Fruit fly (Drosophila melanogaster) whole organism, prepupa: ENCODE data around the gene CG13676.
A peak's percentile ranks its signal among the peaks of the same experiment; 100 is the strongest.

Experiments
- Blimp-1 ChIP-seq: fragments of 200-800 bp; sonication (Bioruptor generic); optimal IDR thresholded peaks from 3 replicates; lab custom pipeline; 2017; ENCODE audit warnings: missing biosample characterization, missing genetic modification characterization, mild to moderate bottlenecking, moderate library complexity, missing genetic modification reagents
- CG10669 ChIP-seq: fragments of 200-800 bp; sonication (Bioruptor generic); optimal IDR thresholded peaks from 3 replicates; lab custom pipeline; 2018; ENCODE audit warnings: missing biosample characterization, mild to moderate bottlenecking, missing genetic modification characterization, moderate library complexity
- CG11294 ChIP-seq: fragments of 200-800 bp; sonication (Bioruptor generic); IDR thresholded peaks from 2 replicates; pipeline ENCODE4 v1.3.6; 2022; ENCODE audit warnings: missing biosample characterization, missing genetic modification characterization
- CG11762 ChIP-seq: fragments of 200-800 bp; sonication (Bioruptor generic); optimal IDR thresholded peaks from 3 replicates; lab custom pipeline; 2016; ENCODE audit warnings: missing biosample characterization, missing genetic modification characterization; ENCODE audit not compliant: insufficient read depth
- CG11902 ChIP-seq: fragments of 200-800 bp; sonication (Bioruptor generic); optimal IDR thresholded peaks from 3 replicates; lab custom pipeline; 2016; ENCODE audit warnings: missing biosample characterization, missing genetic modification characterization
- CG15336 ChIP-seq: fragments of 200-800 bp; sonication (Bioruptor generic); IDR thresholded peaks from 2 replicates; pipeline ENCODE4 v1.3.6; 2022; ENCODE audit warnings: missing biosample characterization, missing genetic modification characterization
- CG1621 ChIP-seq: fragments of 200-800 bp; sonication (Bioruptor generic); optimal IDR thresholded peaks from 3 replicates; lab custom pipeline; 2018; ENCODE audit warnings: missing biosample characterization, mild to moderate bottlenecking, missing genetic modification characterization
- CG3032 ChIP-seq: fragments of 200-800 bp; optimal IDR thresholded peaks from 2 replicates; lab custom pipeline; 2019; ENCODE audit warnings: missing biosample characterization, mild to moderate bottlenecking, missing genetic modification characterization, moderate library complexity
- CG31627 ChIP-seq: fragments of 200-800 bp; sonication (Bioruptor generic); optimal IDR thresholded peaks from 3 replicates; lab custom pipeline; 2016; ENCODE audit warnings: missing biosample characterization, missing genetic modification characterization
- CG32006 ChIP-seq: fragments of 200-800 bp; sonication (Bioruptor generic); optimal IDR thresholded peaks from 3 replicates; lab custom pipeline; 2017; ENCODE audit warnings: missing biosample characterization, mild to moderate bottlenecking, missing genetic modification characterization
- CG34406 ChIP-seq: fragments of 200-800 bp; sonication (Bioruptor generic); optimal IDR thresholded peaks from 3 replicates; lab custom pipeline; 2016; ENCODE audit warnings: missing biosample characterization, missing genetic modification characterization
- CG4318 ChIP-seq: fragments of 200-800 bp; sonication (Bioruptor generic); optimal IDR thresholded peaks from 3 replicates; lab custom pipeline; 2017; ENCODE audit warnings: missing biosample characterization, mild to moderate bottlenecking, missing genetic modification characterization
- CG6163 ChIP-seq: fragments of 200-800 bp; sonication (Bioruptor generic); IDR thresholded peaks from 3 replicates; pipeline ENCODE4 v1.3.6; 2022; ENCODE audit warnings: missing biosample characterization, missing genetic modification characterization
- CG6854 ChIP-seq: fragments of 200-800 bp; sonication (Bioruptor generic); optimal IDR thresholded peaks from 2 replicates; lab custom pipeline; 2017; ENCODE audit warnings: missing biosample characterization, mild to moderate bottlenecking, missing genetic modification characterization
- CG8119 ChIP-seq: fragments of 200-800 bp; sonication (Bioruptor generic); IDR thresholded peaks from 3 replicates; pipeline ENCODE4 v1.3.6; 2022; ENCODE audit warnings: missing biosample characterization, missing genetic modification characterization
- CG8632 ChIP-seq: fragments of 200-800 bp; sonication (Bioruptor generic); optimal IDR thresholded peaks from 3 replicates; lab custom pipeline; 2016; ENCODE audit warnings: missing biosample characterization, missing genetic modification characterization
- Eip75B ChIP-seq: fragments of 200-800 bp; sonication (Bioruptor generic); optimal IDR thresholded peaks from 3 replicates; lab custom pipeline; 2016; ENCODE audit warnings: missing biosample characterization, missing genetic modification characterization
- Eip78C ChIP-seq: fragments of 200-800 bp; sonication (Bioruptor generic); peaks from one replicate; lab custom pipeline; 2016; ENCODE audit warnings: missing biosample characterization, missing genetic modification characterization
- Eip93F ChIP-seq: fragments of 200-800 bp; sonication (Bioruptor generic); optimal IDR thresholded peaks from 2 replicates; lab custom pipeline; 2016; ENCODE audit warnings: missing biosample characterization, mild to moderate bottlenecking, missing genetic modification characterization
- Ets21C ChIP-seq: fragments of 200-800 bp; sonication (Bioruptor generic); optimal IDR thresholded peaks from 3 replicates; lab custom pipeline; 2016; ENCODE audit warnings: missing biosample characterization, missing genetic modification characterization
- Hr38 ChIP-seq: sonication (Bioruptor generic); optimal IDR thresholded peaks from 2 replicates; lab custom pipeline; 2016; ENCODE audit warnings: missing biosample characterization, missing genetic modification characterization
- Hr39 ChIP-seq: fragments of 200-800 bp; sonication (Bioruptor generic); optimal IDR thresholded peaks from 2 replicates; lab custom pipeline; 2016; ENCODE audit warnings: missing biosample characterization, missing genetic modification characterization
- Hr4 ChIP-seq: fragments of 200-800 bp; sonication (Bioruptor generic); optimal IDR thresholded peaks from 3 replicates; lab custom pipeline; 2016; ENCODE audit warnings: missing biosample characterization, missing genetic modification characterization
- Lpt ChIP-seq: fragments of 200-800 bp; sonication (Bioruptor generic); optimal IDR thresholded peaks from 3 replicates; lab custom pipeline; 2016; ENCODE audit warnings: missing biosample characterization, missing genetic modification characterization
- Met ChIP-seq: fragments of 200-800 bp; sonication (Bioruptor generic); optimal IDR thresholded peaks from 3 replicates; lab custom pipeline; 2016; ENCODE audit warnings: missing biosample characterization, missing genetic modification characterization
- OdsH ChIP-seq: fragments of 200-800 bp; sonication (Bioruptor generic); optimal IDR thresholded peaks from 3 replicates; lab custom pipeline; 2016; ENCODE audit warnings: missing biosample characterization, missing genetic modification characterization
- Smox ChIP-seq: fragments of 200-800 bp; sonication (Bioruptor generic); optimal IDR thresholded peaks from 3 replicates; lab custom pipeline; 2016; ENCODE audit warnings: missing biosample characterization, missing genetic modification characterization
- Sox102F ChIP-seq: fragments of 200-800 bp; sonication (Bioruptor generic); optimal IDR thresholded peaks from 2 replicates; lab custom pipeline; 2016; ENCODE audit warnings: missing biosample characterization, mild to moderate bottlenecking, missing genetic modification characterization
- Sox14 ChIP-seq: fragments of 200-800 bp; sonication (Bioruptor generic); optimal IDR thresholded peaks from 3 replicates; lab custom pipeline; 2016; ENCODE audit warnings: missing biosample characterization, missing genetic modification characterization
- Sox15 ChIP-seq: fragments of 200-800 bp; sonication (Bioruptor generic); optimal IDR thresholded peaks from 3 replicates; lab custom pipeline; 2016; ENCODE audit warnings: missing biosample characterization, missing genetic modification characterization
- acj6 ChIP-seq: fragments of 200-800 bp; sonication (Bioruptor generic); optimal IDR thresholded peaks from 3 replicates; lab custom pipeline; 2016; ENCODE audit warnings: missing biosample characterization, missing genetic modification characterization
- cyc ChIP-seq: fragments of 200-800 bp; sonication (Bioruptor generic); optimal IDR thresholded peaks from 3 replicates; lab custom pipeline; 2016; ENCODE audit warnings: missing biosample characterization, missing genetic modification characterization
- dac ChIP-seq: fragments of 200-800 bp; sonication (Bioruptor generic); optimal IDR thresholded peaks from 2 replicates; lab custom pipeline; 2017; ENCODE audit warnings: missing biosample characterization, mild to moderate bottlenecking, missing genetic modification characterization
- eg ChIP-seq: fragments of 200-800 bp; sonication (Bioruptor generic); IDR thresholded peaks from 3 replicates; pipeline ENCODE4 v1.3.6; 2022; ENCODE audit warnings: missing biosample characterization, missing genetic modification characterization
- esn ChIP-seq: fragments of 200-800 bp; sonication (Bioruptor generic); optimal IDR thresholded peaks from 2 replicates; lab custom pipeline; 2016; ENCODE audit warnings: missing biosample characterization, mild to moderate bottlenecking, missing genetic modification characterization, moderate library complexity
- fd59A ChIP-seq: fragments of 200-800 bp; sonication (Bioruptor generic); optimal IDR thresholded peaks from 2 replicates; lab custom pipeline; 2017; ENCODE audit warnings: missing biosample characterization, mild to moderate bottlenecking, missing genetic modification characterization, missing genetic modification reagents
- fd85E ChIP-seq: fragments of 200-800 bp; sonication (Bioruptor generic); optimal IDR thresholded peaks from 3 replicates; lab custom pipeline; 2016; ENCODE audit warnings: missing biosample characterization, missing genetic modification characterization
- fkh ChIP-seq: fragments of 200-800 bp; sonication (Bioruptor generic); optimal IDR thresholded peaks from 3 replicates; lab custom pipeline; 2017; ENCODE audit warnings: missing biosample characterization, mild to moderate bottlenecking, missing genetic modification characterization, moderate library complexity
- net ChIP-seq: fragments of 200-800 bp; sonication (Bioruptor generic); optimal IDR thresholded peaks from 3 replicates; lab custom pipeline; 2016; ENCODE audit warnings: missing biosample characterization, missing genetic modification characterization
- pdm3 ChIP-seq: fragments of 200-800 bp; sonication (Bioruptor generic); optimal IDR thresholded peaks from 3 replicates; lab custom pipeline; 2016; ENCODE audit warnings: missing biosample characterization, missing genetic modification characterization
- salr ChIP-seq, 2 experiments: fragments of 200-800 bp; sonication (Bioruptor generic); optimal IDR thresholded peaks; 3 replicates each; lab custom pipeline; 2016 to 2018; ENCODE audit warnings: missing biosample characterization in 2 of 2, missing genetic modification characterization in 2 of 2, mild to moderate bottlenecking in 1 of 2
- ss ChIP-seq, 2 experiments: fragments of 200-800 bp; sonication (Bioruptor generic); optimal IDR thresholded peaks; 2 replicates in 1 of 2; 3 replicates in 1 of 2; lab custom pipeline; 2017 to 2018; ENCODE audit warnings: mild to moderate bottlenecking in 2 of 2, missing biosample characterization in 2 of 2, missing genetic modification characterization in 2 of 2, moderate library complexity in 1 of 2
- svp ChIP-seq: fragments of 200-800 bp; sonication (Bioruptor generic); peaks from one replicate; lab custom pipeline; 2016; ENCODE audit warnings: missing biosample characterization, missing genetic modification characterization
- vri ChIP-seq: fragments of 200-800 bp; sonication (Bioruptor generic); optimal IDR thresholded peaks from 3 replicates; lab custom pipeline; 2016; ENCODE audit warnings: missing biosample characterization, mild to moderate bottlenecking, missing genetic modification characterization

Gene CG13676

DNA sequence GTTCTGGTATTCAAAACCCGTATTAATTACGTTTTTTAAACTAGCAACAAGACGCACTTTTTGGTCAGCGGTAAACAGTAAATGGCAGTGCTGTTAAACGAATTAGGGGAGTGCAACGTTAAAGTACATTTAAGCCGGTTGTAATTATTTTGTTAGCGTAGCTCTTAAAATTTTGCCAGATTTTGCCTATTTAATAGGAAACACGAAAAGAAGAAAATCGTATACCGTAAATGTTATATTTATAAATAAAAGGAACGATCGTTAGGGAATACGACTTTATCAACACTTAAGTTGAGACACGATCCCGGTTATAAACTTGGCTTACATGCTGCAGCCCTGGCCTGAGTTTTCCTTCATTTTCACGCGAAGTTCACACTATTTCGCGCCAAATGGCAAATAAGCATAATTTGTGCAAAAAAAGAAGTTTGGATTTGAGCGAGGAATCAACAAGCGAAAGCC is 14.1 kb downstream of the CG13676 start, which contains the start of the genes Setx and mus301 (continued):
- TF ChIP-seq Eip75B (GFP tag; lab: Kevin White, UChicago) (no peak), CG34406 (peak; percentile 64)

DNA sequence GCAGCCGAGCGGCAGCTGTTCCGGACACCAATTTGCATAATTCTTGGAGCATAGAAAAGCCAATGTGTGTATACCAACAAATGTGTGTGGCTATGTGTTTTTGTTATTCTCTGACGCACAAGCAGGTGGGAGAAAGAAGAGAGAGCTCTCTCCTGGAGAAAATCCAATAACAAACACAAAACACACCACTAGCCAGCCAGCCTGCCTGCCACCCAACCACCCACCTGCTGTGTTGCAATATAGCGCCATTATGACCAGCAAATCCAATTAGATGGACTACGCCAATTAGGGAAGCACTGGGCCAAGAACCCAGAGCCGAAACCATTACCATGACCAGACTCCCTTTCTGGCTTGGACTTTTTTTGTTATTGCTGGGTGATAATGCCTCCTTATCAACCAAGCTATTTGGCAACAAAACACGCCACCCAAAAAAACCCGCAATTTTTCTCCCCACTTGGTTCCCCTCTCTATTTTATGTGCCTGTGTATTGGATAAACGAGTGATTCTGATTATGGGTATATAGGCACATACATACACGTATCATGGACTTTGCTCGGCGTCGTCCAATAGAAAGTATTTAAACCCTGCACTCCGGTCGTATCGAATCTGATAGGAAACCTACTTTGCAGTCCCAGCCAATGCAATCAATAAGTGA is 23.1 kb downstream of the CG13676 start:
- no peak for TF ChIP-seq CG4318
- TF ChIP-seq ss (GFP tag; optimal IDR thresholded peaks at IDR 0.05; lab: Kevin White, UChicago): no peak
- TF ChIP-seq Sox102F (GFP tag; lab: Kevin White, UChicago): no peak
- no peak for TF ChIP-seq CG11294 (GFP tag; lab: Robert Waterston, UW)
- 0 out of 3 replicates have a peak, but pooled peaks have one; percentile 20 for TF ChIP-seq CG8119 (GFP tag; lab: Robert Waterston, UW)
- TF ChIP-seq Ets21C: no peak
- TF ChIP-seq CG11902 (GFP tag; lab: Kevin White, UChicago): no peak
- TF ChIP-seq Eip93F (GFP tag; lab: Kevin White, UChicago): no peak
- TF ChIP-seq CG3032 (tag; lab: Kevin White, UChicago): no peak
- TF ChIP-seq Smox (GFP tag; lab: Kevin White, UChicago): no peak
- no peak for TF ChIP-seq Sox14 (GFP tag; lab: Kevin White, UChicago)
- TF ChIP-seq Sox15 (GFP tag; lab: Kevin White, UChicago): no peak
- no peak for TF ChIP-seq CG32006 (GFP tag; lab: Kevin White, UChicago)
- TF ChIP-seq vri (GFP tag; lab: Kevin White, UChicago): peak; percentile 77
- TF ChIP-seq Eip78C (GFP tag; lab: Kevin White, UChicago): peak; percentile 49
- TF ChIP-seq CG15336 (GFP tag; lab: Robert Waterston, UW): 0 out of 2 replicates have a peak, but pooled peaks have one; percentile 10

DNA sequence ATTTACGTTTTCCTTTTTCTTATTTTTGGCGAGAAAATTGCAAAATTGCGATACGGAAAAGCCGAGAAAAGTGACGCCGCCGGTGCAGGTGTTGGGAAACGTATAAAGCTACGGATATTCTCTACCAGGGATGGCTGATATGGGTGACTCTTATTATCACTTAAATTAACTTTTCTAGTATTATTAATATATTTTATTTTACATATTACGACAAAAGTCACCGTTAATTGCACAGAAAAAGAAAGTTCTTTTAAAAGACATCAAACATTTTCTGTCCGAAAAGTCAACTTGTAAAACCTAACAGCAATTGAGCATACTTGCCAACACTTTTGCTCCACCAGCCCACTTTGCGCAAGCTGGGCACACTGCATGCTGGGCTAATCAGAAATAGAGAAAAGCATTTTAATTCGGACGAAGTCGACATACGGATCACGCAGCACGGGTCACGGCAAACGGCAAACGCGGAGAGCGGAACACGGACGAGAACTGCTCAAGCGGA is 23.9 kb downstream of the CG13676 start, which contains the start of the genes Cds and Uba2:
TSS of gene Cds (plus strand) at position 51 of the 499 bp plus-strand sequence.
TSS of gene Uba2 (minus strand) at position 107 of the 499 bp plus-strand sequence.
- TF ChIP-seq Lpt: peak; percentile 79
- peak; percentile 86 for TF ChIP-seq cyc (GFP tag; lab: Kevin White, UChicago)
- TF ChIP-seq CG8119 (GFP tag; lab: Robert Waterston, UW): peak; percentile 83; the same call in 2 of the 3 replicates
- TF ChIP-seq salr (GFP tag; optimal IDR thresholded peaks at IDR 0.05; lab: Kevin White, UChicago): peak; percentile 67 to 82
- TF ChIP-seq Met (GFP tag; lab: Kevin White, UChicago): no peak
- no peak for TF ChIP-seq Hr38 (GFP tag; lab: Kevin White, UChicago)
- peak; percentile 78 for TF ChIP-seq Ets21C
- TF ChIP-seq fd85E (GFP tag; lab: Kevin White, UChicago): peak; percentile 74
- peak; percentile 84 for TF ChIP-seq Hr39 (GFP tag; lab: Kevin White, UChicago)
- TF ChIP-seq net (GFP tag; lab: Kevin White, UChicago): peak; percentile 85
- peak; percentile 90 for TF ChIP-seq CG32006 (GFP tag; lab: Kevin White, UChicago)
- peak; percentile 92 for TF ChIP-seq acj6 (GFP tag; lab: Kevin White, UChicago)
- peak; percentile 85 for TF ChIP-seq CG1621
- peak; percentile 93 for TF ChIP-seq OdsH
- no peak for TF ChIP-seq CG10669
- TF ChIP-seq CG8632 (GFP tag; lab: Kevin White, UChicago): peak; percentile 86
- peak; percentile 86 for TF ChIP-seq CG6163
- TF ChIP-seq eg: peak; percentile 92
- TF ChIP-seq Eip75B (GFP tag; lab: Kevin White, UChicago): peak; percentile 82
- peak; percentile 76 for TF ChIP-seq Sox14 (GFP tag; lab: Kevin White, UChicago)
- peak; percentile 88 for TF ChIP-seq esn (GFP tag; lab: Kevin White, UChicago)
- TF ChIP-seq Smox (GFP tag; lab: Kevin White, UChicago): no peak
- TF ChIP-seq Sox15 (GFP tag; lab: Kevin White, UChicago): peak; percentile 86
- TF ChIP-seq fd59A (GFP tag; lab: Kevin White, UChicago): peak; percentile 35
- TF ChIP-seq fkh (GFP tag; lab: Kevin White, UChicago): no peak
- peak; percentile 81 for TF ChIP-seq dac
- TF ChIP-seq CG11762 (GFP tag; lab: Kevin White, UChicago): peak; percentile 81
- peak; percentile 83 for TF ChIP-seq CG31627 (GFP tag; lab: Kevin White, UChicago)
- TF ChIP-seq Hr4: peak; percentile 90
- peak; percentile 84; the same call in 1 of the 2 replicates for TF ChIP-seq CG11294 (GFP tag; lab: Robert Waterston, UW)
- peak; percentile 79 for TF ChIP-seq CG11902 (GFP tag; lab: Kevin White, UChicago)
- TF ChIP-seq CG6854 (GFP tag; lab: Kevin White, UChicago): peak; percentile 58
- TF ChIP-seq Eip93F (GFP tag; lab: Kevin White, UChicago): peak; percentile 84
- peak; percentile 96 for TF ChIP-seq svp
- TF ChIP-seq pdm3 (GFP tag; lab: Kevin White, UChicago): no peak
- peak; percentile 89 for TF ChIP-seq Eip78C (GFP tag; lab: Kevin White, UChicago)
- TF ChIP-seq CG4318: no peak
- TF ChIP-seq Blimp-1 (GFP tag; lab: Kevin White, UChicago): peak; percentile 66
